Fruit fly (Drosophila melanogaster) whole organism, embryonic: ENCODE data around the gene Uba4.

Source experiments
- C15 ChIP-seq: fragments of 200-800 bp; sonication (Bioruptor generic); IDR thresholded peaks from 3 replicates; pipeline ENCODE4 v1.3.6; 2022; ENCODE audit warnings: missing biosample characterization, missing genetic modification characterization
- CG1024 ChIP-seq: fragments of 200-800 bp; sonication (Bioruptor generic); IDR thresholded peaks from 2 replicates; pipeline ENCODE4 v1.3.6; 2022; ENCODE audit warnings: missing biosample characterization, missing genetic modification characterization
- CG10979 ChIP-seq: fragments of 200-800 bp; sonication (Bioruptor generic); optimal IDR thresholded peaks from 2 replicates; lab custom pipeline; 2018; ENCODE audit warnings: missing biosample characterization, mild to moderate bottlenecking, missing genetic modification characterization, moderate library complexity
- CG11085 ChIP-seq: fragments of 200-800 bp; sonication (Bioruptor generic); IDR thresholded peaks from 2 replicates; pipeline ENCODE4 v1.3.6; 2022; ENCODE audit warnings: missing biosample characterization, missing genetic modification characterization
- CG1233 ChIP-seq: fragments of 200-800 bp; sonication (Bioruptor generic); optimal IDR thresholded peaks from 4 replicates; lab custom pipeline; 2018; ENCODE audit warnings: missing biosample characterization, mild to moderate bottlenecking, missing genetic modification characterization
- CG12942 ChIP-seq: fragments of 200-800 bp; sonication (Bioruptor generic); optimal IDR thresholded peaks from 3 replicates; lab custom pipeline; 2016; ENCODE audit warnings: missing biosample characterization, missing genetic modification characterization
- CG13123 ChIP-seq: fragments of 200-800 bp; sonication (Bioruptor generic); optimal IDR thresholded peaks from 2 replicates; lab custom pipeline; 2016; ENCODE audit warnings: missing biosample characterization, missing genetic modification characterization
- CG14667 ChIP-seq: fragments of 200-800 bp; sonication (Bioruptor generic); IDR thresholded peaks from 2 replicates; pipeline ENCODE4 v1.3.6; 2022; ENCODE audit warnings: missing biosample characterization, missing genetic modification characterization
- CG15479 ChIP-seq: fragments of 200-800 bp; sonication (Bioruptor generic); optimal IDR thresholded peaks from 3 replicates; lab custom pipeline; 2019; ENCODE audit warnings: missing biosample characterization, mild to moderate bottlenecking, missing genetic modification characterization, moderate library complexity
- CG1647 ChIP-seq: fragments of 200-800 bp; sonication (Bioruptor generic); optimal IDR thresholded peaks from 3 replicates; lab custom pipeline; 2016; ENCODE audit warnings: missing biosample characterization, missing genetic modification characterization
- CG17612 ChIP-seq: fragments of 200-800 bp; sonication (Bioruptor generic); IDR thresholded peaks from 2 replicates; pipeline ENCODE4 v1.3.6; 2022; ENCODE audit warnings: missing biosample characterization, missing genetic modification characterization
- CG2875 ChIP-seq: fragments of 200-800 bp; sonication (Bioruptor generic); optimal IDR thresholded peaks from 2 replicates; lab custom pipeline; 2017; ENCODE audit warnings: missing biosample characterization, mild to moderate bottlenecking, missing genetic modification characterization, missing genetic modification reagents
- CG4707 ChIP-seq: fragments of 200-800 bp; sonication (Bioruptor generic); optimal IDR thresholded peaks from 2 replicates; lab custom pipeline; 2018; ENCODE audit warnings: missing biosample characterization, mild to moderate bottlenecking, missing genetic modification characterization, moderate library complexity
- CG6654 ChIP-seq: fragments of 200-800 bp; sonication (Bioruptor generic); optimal IDR thresholded peaks from 2 replicates; lab custom pipeline; 2017; ENCODE audit warnings: missing biosample characterization, mild to moderate bottlenecking, missing genetic modification characterization
- CG7556 ChIP-seq: fragments of 200-800 bp; sonication (Bioruptor generic); optimal IDR thresholded peaks from 2 replicates; lab custom pipeline; 2017; ENCODE audit warnings: missing biosample characterization, mild to moderate bottlenecking, missing genetic modification characterization
- CG8089 ChIP-seq: fragments of 200-800 bp; sonication (Bioruptor generic); optimal IDR thresholded peaks from 3 replicates; lab custom pipeline; 2016; ENCODE audit warnings: missing biosample characterization, missing genetic modification characterization
- CG8944 ChIP-seq: fragments of 200-800 bp; sonication (Bioruptor generic); optimal IDR thresholded peaks from 3 replicates; lab custom pipeline; 2016; ENCODE audit warnings: missing biosample characterization, missing genetic modification characterization
- CG9609 ChIP-seq: fragments of 200-800 bp; sonication (Bioruptor generic); optimal IDR thresholded peaks from 3 replicates; lab custom pipeline; 2016; ENCODE audit warnings: missing biosample characterization, missing genetic modification characterization
- E2f1 ChIP-seq: fragments of 200-800 bp; sonication (Bioruptor generic); IDR thresholded peaks from 2 replicates; pipeline ENCODE4 v1.3.6; 2022; ENCODE audit warnings: missing biosample characterization, missing genetic modification characterization
- Ets97D ChIP-seq: fragments of 200-800 bp; sonication (Bioruptor generic); optimal IDR thresholded peaks from 3 replicates; lab custom pipeline; 2016; ENCODE audit warnings: missing biosample characterization, missing genetic modification characterization
- Fer2 ChIP-seq: fragments of 200-800 bp; sonication (Bioruptor generic); optimal IDR thresholded peaks from 2 replicates; lab custom pipeline; 2018; ENCODE audit warnings: missing biosample characterization, mild to moderate bottlenecking, missing genetic modification characterization, moderate library complexity
- MTF-1 ChIP-seq: fragments of 200-800 bp; sonication (Bioruptor generic); optimal IDR thresholded peaks from 2 replicates; lab custom pipeline; 2018; ENCODE audit warnings: missing biosample characterization, mild to moderate bottlenecking, missing genetic modification characterization, borderline replicate concordance
- Max ChIP-seq: fragments of 200-800 bp; sonication (Bioruptor generic); optimal IDR thresholded peaks from 2 replicates; lab custom pipeline; 2016; ENCODE audit warnings: missing biosample characterization, mild to moderate bottlenecking, missing genetic modification characterization
- Mrtf ChIP-seq: fragments of 200-800 bp; sonication (Bioruptor generic); IDR thresholded peaks from 3 replicates; pipeline ENCODE4 v1.3.6; 2022; ENCODE audit warnings: missing biosample characterization, missing genetic modification characterization
- Myb ChIP-seq: fragments of 200-800 bp; sonication (Bioruptor generic); optimal IDR thresholded peaks from 2 replicates; lab custom pipeline; 2016; ENCODE audit warnings: missing biosample characterization, missing genetic modification characterization
- Oaz ChIP-seq: fragments of 200-800 bp; sonication (Bioruptor generic); IDR thresholded peaks from 2 replicates; pipeline ENCODE4 v1.3.6; 2022; ENCODE audit warnings: missing biosample characterization, missing genetic modification characterization
- Stat92E ChIP-seq, 3 experiments: fragments of >200 bp in 2 of 3; fragments of 200-800 bp in 1 of 3; sonication (Bioruptor generic) in 1 of 3; optimal IDR thresholded peaks; 2 replicates each; lab custom pipeline; 2017 to 2019; ENCODE audit warnings: missing biosample characterization in 3 of 3, missing genetic modification characterization in 3 of 3, mild to moderate bottlenecking in 1 of 3, moderate library complexity in 1 of 3
- amos ChIP-seq: fragments of 200-800 bp; sonication (Bioruptor generic); IDR thresholded peaks from 2 replicates; pipeline ENCODE4 v1.3.6; 2022; ENCODE audit warnings: missing biosample characterization, missing genetic modification characterization; ENCODE audit not compliant: partially characterized antibody
- ash1 ChIP-seq: fragments of 200-800 bp; sonication (Bioruptor generic); optimal IDR thresholded peaks from 2 replicates; lab custom pipeline; 2018; ENCODE audit warnings: missing biosample characterization, mild to moderate bottlenecking, missing genetic modification characterization
- bab2 ChIP-seq: fragments of 200-800 bp; sonication (Bioruptor generic); optimal IDR thresholded peaks from 2 replicates; lab custom pipeline; 2016; ENCODE audit warnings: missing biosample characterization, missing genetic modification characterization
- chn ChIP-seq: fragments of 200-800 bp; sonication (Bioruptor generic); optimal IDR thresholded peaks from 2 replicates; lab custom pipeline; 2016; ENCODE audit warnings: missing biosample characterization, missing genetic modification characterization
- corto ChIP-seq: fragments of 200-800 bp; sonication (Bioruptor generic); optimal IDR thresholded peaks from 2 replicates; lab custom pipeline; 2016; ENCODE audit warnings: missing biosample characterization, mild to moderate bottlenecking, missing genetic modification characterization, moderate library complexity
- crol ChIP-seq: fragments of 200-800 bp; sonication (Bioruptor generic); IDR thresholded peaks from 2 replicates; pipeline ENCODE4 v1.3.6; 2022; ENCODE audit warnings: missing biosample characterization, missing genetic modification characterization
- dm ChIP-seq: fragments of 200-800 bp; sonication (Bioruptor generic); optimal IDR thresholded peaks from 3 replicates; lab custom pipeline; 2016; ENCODE audit warnings: missing biosample characterization, missing genetic modification characterization
- exex ChIP-seq: fragments of 200-800 bp; sonication (Bioruptor generic); optimal IDR thresholded peaks from 4 replicates; lab custom pipeline; 2018; ENCODE audit warnings: missing biosample characterization, mild to moderate bottlenecking, missing genetic modification characterization, moderate library complexity
- eyg ChIP-seq: fragments of 200-800 bp; sonication (Bioruptor generic); optimal IDR thresholded peaks from 3 replicates; lab custom pipeline; 2016; ENCODE audit warnings: missing biosample characterization, missing genetic modification characterization
- fd3F ChIP-seq: fragments of 200-800 bp; sonication (Bioruptor generic); optimal IDR thresholded peaks from 2 replicates; lab custom pipeline; 2018; ENCODE audit warnings: missing biosample characterization, mild to moderate bottlenecking, missing genetic modification characterization, moderate library complexity
- gce ChIP-seq: fragments of 200-800 bp; sonication (Bioruptor generic); IDR thresholded peaks from 3 replicates; pipeline ENCODE4 v1.3.6; 2022; ENCODE audit warnings: missing biosample characterization, missing genetic modification characterization
- grn ChIP-seq: fragments of 200-800 bp; sonication (Bioruptor generic); optimal IDR thresholded peaks from 3 replicates; lab custom pipeline; 2017; ENCODE audit warnings: missing biosample characterization, missing genetic modification characterization
- klu ChIP-seq: fragments of 200-800 bp; sonication (Bioruptor generic); IDR thresholded peaks from 2 replicates; pipeline ENCODE4 v1.3.6; 2022; ENCODE audit warnings: missing biosample characterization, missing genetic modification characterization
- lbe ChIP-seq: fragments of 200-800 bp; sonication (Bioruptor generic); optimal IDR thresholded peaks from 2 replicates; lab custom pipeline; 2016; ENCODE audit warnings: missing biosample characterization, mild to moderate bottlenecking, missing genetic modification characterization
- org-1 ChIP-seq: fragments of 200-800 bp; sonication (Bioruptor generic); optimal IDR thresholded peaks from 2 replicates; lab custom pipeline; 2017; ENCODE audit warnings: missing biosample characterization, missing genetic modification characterization
- p53 ChIP-seq: fragments of 200-800 bp; sonication (Bioruptor generic); optimal IDR thresholded peaks from 2 replicates; lab custom pipeline; 2016; ENCODE audit warnings: missing biosample characterization, missing genetic modification characterization
- pita ChIP-seq: fragments of 200-800 bp; sonication (Bioruptor generic); optimal IDR thresholded peaks from 2 replicates; lab custom pipeline; 2017; ENCODE audit warnings: missing biosample characterization, mild to moderate bottlenecking, missing genetic modification characterization
- rib ChIP-seq: fragments of 200-800 bp; sonication (Bioruptor generic); IDR thresholded peaks from 2 replicates; pipeline ENCODE4 v1.3.6; 2022; ENCODE audit warnings: missing biosample characterization, missing genetic modification characterization
- sc ChIP-seq, 3 experiments: fragments of >200 bp in 2 of 3; fragments of 200-800 bp in 1 of 3; sonication (Bioruptor generic) in 1 of 3; optimal IDR thresholded peaks; 2 replicates in 2 of 3; 3 replicates in 1 of 3; lab custom pipeline; 2017; ENCODE audit warnings: mild to moderate bottlenecking in 1 of 3, missing biosample characterization in 1 of 3, missing genetic modification characterization in 1 of 3, missing genetic modification reagents in 1 of 3
- scrt ChIP-seq: fragments of 200-800 bp; sonication (Bioruptor generic); optimal IDR thresholded peaks from 2 replicates; lab custom pipeline; 2018; ENCODE audit warnings: missing biosample characterization, mild to moderate bottlenecking, missing genetic modification characterization, moderate library complexity
- vnd ChIP-seq: fragments of 200-800 bp; sonication (Bioruptor generic); IDR thresholded peaks from 3 replicates; pipeline ENCODE4 v1.3.6; 2022; ENCODE audit warnings: missing biosample characterization, missing genetic modification characterization; ENCODE audit not compliant: partially characterized antibody

The Uba4 gene

DNA sequence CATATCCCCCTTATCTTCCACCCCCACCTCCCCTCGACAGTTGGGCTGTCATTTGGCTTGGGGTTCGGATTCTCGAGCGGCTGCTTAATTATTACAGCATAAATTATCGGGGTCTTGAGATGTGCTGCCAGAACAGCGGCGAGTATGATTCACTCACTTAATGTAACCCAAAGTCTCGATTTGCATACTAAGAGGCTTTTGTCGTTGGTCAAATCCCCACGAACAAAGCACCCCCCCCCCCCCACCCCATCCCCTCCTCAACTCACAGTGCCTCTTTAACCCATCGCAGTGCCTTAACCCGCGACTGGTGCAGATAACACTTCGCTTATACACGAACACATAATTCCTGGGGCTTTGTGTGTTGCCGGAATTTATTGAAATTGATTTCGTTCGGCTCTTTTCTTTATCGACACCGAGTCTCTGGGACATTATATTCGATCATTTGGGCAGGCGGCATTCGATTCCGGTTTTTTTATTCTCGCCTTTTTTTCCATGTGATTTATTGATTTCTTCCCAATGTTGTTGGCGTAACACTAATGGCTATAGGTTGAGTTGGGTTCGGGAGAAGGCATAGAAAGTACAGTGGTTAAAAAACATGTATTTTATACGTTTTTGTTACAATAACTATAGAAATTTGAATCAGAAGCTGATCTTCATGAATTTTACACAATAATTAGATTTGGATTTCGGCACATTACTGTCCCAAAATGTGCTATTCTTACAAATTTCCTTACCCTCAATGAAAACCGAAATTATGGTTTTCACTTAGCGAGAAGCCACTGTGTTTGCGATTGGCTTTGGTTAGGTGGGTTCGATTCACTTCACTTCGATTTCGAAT is 36.8 kb downstream of the Uba4 start (continued):
- TF ChIP-seq CG11085 (GFP tag; lab: Robert Waterston, UW), result no peak
- no peak for TF ChIP-seq CG17612 (GFP tag; lab: Robert Waterston, UW)
- TF ChIP-seq fd3F, result no peak
- peak; percentile 32 for TF ChIP-seq Myb
- TF ChIP-seq grn, result no peak
- peak; percentile 50 for TF ChIP-seq CG2875
- TF ChIP-seq CG6654, result no peak
- no peak; the same call in 1 of the 2 replicates for TF ChIP-seq rib
- no peak for TF ChIP-seq Oaz (GFP tag; lab: Robert Waterston, UW)
- peak; percentile 61 for TF ChIP-seq CG7556 (GFP tag; lab: Kevin White, UChicago)
- no peak for TF ChIP-seq dm (GFP tag; lab: Kevin White, UChicago)
- no peak for TF ChIP-seq CG15479 (GFP tag; lab: Kevin White, UChicago)
- peak; percentile 15 for TF ChIP-seq CG1233 (GFP tag; lab: Kevin White, UChicago)
- peak; percentile 73 for TF ChIP-seq CG10979
- TF ChIP-seq CG8944 (GFP tag; lab: Kevin White, UChicago), result peak; percentile 9
- TF ChIP-seq MTF-1 (GFP tag; lab: Kevin White, UChicago), result no peak
- peak; percentile 28 for TF ChIP-seq CG9609 (GFP tag; lab: Kevin White, UChicago)
- TF ChIP-seq amos (GFP tag; lab: Robert Waterston, UW), result no peak
- no peak for TF ChIP-seq CG8089 (GFP tag; lab: Kevin White, UChicago)
- TF ChIP-seq Mrtf (GFP tag; lab: Robert Waterston, UW), result no peak
- TF ChIP-seq gce (GFP tag; lab: Robert Waterston, UW), result no peak
- no peak; the same call in 1 of the 2 replicates for TF ChIP-seq klu
- peak; percentile 3 for TF ChIP-seq chn (GFP tag; lab: Kevin White, UChicago)
- TF ChIP-seq corto (GFP tag; lab: Kevin White, UChicago), result no peak
- TF ChIP-seq ash1 (GFP tag; lab: Kevin White, UChicago), result no peak
- no peak for TF ChIP-seq Ets97D (GFP tag; lab: Kevin White, UChicago)
- TF ChIP-seq p53 (GFP tag; lab: Kevin White, UChicago), result no peak
- peak; percentile 31 for TF ChIP-seq CG4707 (GFP tag; lab: Kevin White, UChicago)
- TF ChIP-seq lbe (GFP tag; lab: Kevin White, UChicago), result no peak
- TF ChIP-seq CG13123 (GFP tag; lab: Kevin White, UChicago), result peak; percentile 17
- TF ChIP-seq Fer2 (tag; lab: Kevin White, UChicago), result no peak
- TF ChIP-seq crol (GFP tag; lab: Robert Waterston, UW), result peak; percentile 88
- no peak for TF ChIP-seq CG1024 (GFP tag; lab: Robert Waterston, UW)
- peak; percentile 23 for TF ChIP-seq bab2 (GFP tag; lab: Kevin White, UChicago)
- TF ChIP-seq CG1647 (GFP tag; lab: Kevin White, UChicago), result no peak
- no peak for TF ChIP-seq Max (GFP tag; lab: Kevin White, UChicago)
- no peak for TF ChIP-seq exex (tag; lab: Kevin White, UChicago)
- TF ChIP-seq scrt (GFP tag; lab: Kevin White, UChicago), result no peak
- no peak for TF ChIP-seq eyg (GFP tag; lab: Kevin White, UChicago)
- no peak for TF ChIP-seq C15 (GFP tag; lab: Robert Waterston, UW)
- no peak for TF ChIP-seq Stat92E (GFP tag; optimal IDR thresholded peaks at IDR 0.05; lab: Kevin White, UChicago)
- no peak for TF ChIP-seq pita
- no peak for TF ChIP-seq E2f1 (GFP tag; lab: Robert Waterston, UW)
- no peak for TF ChIP-seq sc (optimal IDR thresholded peaks at IDR 0.05; lab: Kevin White, UChicago)
- peak; percentile 47 for TF ChIP-seq sc (GFP tag; optimal IDR thresholded peaks at IDR 0.05; lab: Kevin White, UChicago)
- TF ChIP-seq vnd (GFP tag; lab: Robert Waterston, UW), result no peak
- TF ChIP-seq CG14667 (GFP tag; lab: Robert Waterston, UW), result no peak
- TF ChIP-seq org-1 (GFP tag; lab: Kevin White, UChicago), result peak; percentile 32
- no peak for TF ChIP-seq CG12942 (GFP tag; lab: Kevin White, UChicago)
